Worm (Caenorhabditis elegans) whole organism, L2 larva: ENCODE measurements around the gene F53A9.3.
"Not testable (repeated sequence)": the region's sequence is repeated elsewhere in the genome, so short reads cannot be mapped to it uniquely, and the experiment has no call there.

Experiments
- C34F6.9 ChIP-seq: fragments of 150-350 bp; optimal IDR thresholded peaks from 2 replicates; lab custom pipeline; 2014; ENCODE audit warnings: missing biosample characterization, missing genetic modification characterization
- F13H6.1 ChIP-seq: sonication (generic microtip); optimal IDR thresholded peaks from 2 replicates; lab custom pipeline; 2016; ENCODE audit warnings: missing genetic modification characterization, missing compliant biosample characterization
- R02D3.7 ChIP-seq: fragments of 150-350 bp; optimal IDR thresholded peaks from 2 replicates; lab custom pipeline; 2014; ENCODE audit warnings: missing biosample characterization, missing genetic modification characterization
- Y55F3AM.14 ChIP-seq: fragments of 200-800 bp; sonication (Bioruptor generic); optimal IDR thresholded peaks from 2 replicates; lab custom pipeline; 2018; ENCODE audit warnings: mild to moderate bottlenecking, missing genetic modification characterization, missing compliant biosample characterization
- alr-1 ChIP-seq: fragments of 150-350 bp; optimal IDR thresholded peaks from 2 replicates; lab custom pipeline; 2014; ENCODE audit warnings: missing biosample characterization, missing genetic modification characterization
- ama-1 ChIP-seq: fragments of 150-350 bp; optimal IDR thresholded peaks from 2 replicates; lab custom pipeline; 2018; ENCODE audit warnings: inconsistent platforms
- ceh-16 ChIP-seq: fragments of 150-350 bp; optimal IDR thresholded peaks from 2 replicates; lab custom pipeline; 2014; ENCODE audit warnings: missing biosample characterization, missing genetic modification characterization
- crh-2 ChIP-seq: sonication (generic microtip); optimal IDR thresholded peaks from 2 replicates; lab custom pipeline; 2017; ENCODE audit warnings: missing biosample characterization, missing genetic modification characterization
- egl-27 ChIP-seq: sonication (generic microtip); optimal IDR thresholded peaks from 3 replicates; lab custom pipeline; 2017; ENCODE audit warnings: missing biosample characterization, missing genetic modification reagents, missing genetic modification characterization
- elt-3 ChIP-seq: sonication (generic microtip); optimal IDR thresholded peaks from 2 replicates; lab custom pipeline; 2017; ENCODE audit warnings: missing biosample characterization, missing genetic modification characterization
- fos-1 ChIP-seq: fragments of 150-350 bp; optimal IDR thresholded peaks from 2 replicates; lab custom pipeline; 2014; ENCODE audit warnings: missing biosample characterization, missing genetic modification characterization
- lin-13 ChIP-seq: fragments of 150-350 bp; optimal IDR thresholded peaks from 2 replicates; lab custom pipeline; 2014; ENCODE audit warnings: missing biosample characterization, missing genetic modification reagents, missing genetic modification characterization
- lsy-2 ChIP-seq, 2 experiments: fragments of 150-350 bp in 1 of 2; sonication (generic microtip) in 1 of 2; optimal IDR thresholded peaks; 2 replicates each; lab custom pipeline; 2014 to 2017; ENCODE audit warnings: missing biosample characterization in 2 of 2, missing genetic modification characterization in 2 of 2
- nhr-10 ChIP-seq: sonication (generic microtip); optimal IDR thresholded peaks from 2 replicates; lab custom pipeline; 2017; ENCODE audit warnings: missing biosample characterization, missing genetic modification characterization
- nhr-129 ChIP-seq: fragments of 150-350 bp; optimal IDR thresholded peaks from 2 replicates; lab custom pipeline; 2014; ENCODE audit warnings: missing biosample characterization, missing genetic modification characterization
- nhr-21 ChIP-seq: fragments of 150-350 bp; optimal IDR thresholded peaks from 2 replicates; lab custom pipeline; 2014; ENCODE audit warnings: missing biosample characterization, missing genetic modification characterization
- nhr-237 ChIP-seq: fragments of 150-350 bp; optimal IDR thresholded peaks from 2 replicates; lab custom pipeline; 2014; ENCODE audit warnings: missing biosample characterization, missing genetic modification characterization
- nhr-25 ChIP-seq: fragments of 150-350 bp; sonication (generic microtip); optimal IDR thresholded peaks from 3 replicates; lab custom pipeline; 2014; ENCODE audit warnings: missing biosample characterization, missing genetic modification characterization
- sem-4 ChIP-seq: fragments of 150-350 bp; optimal IDR thresholded peaks from 2 replicates; lab custom pipeline; 2014; ENCODE audit warnings: missing biosample characterization, missing genetic modification reagents, missing genetic modification characterization
- skn-1 ChIP-seq: sonication (generic microtip); optimal IDR thresholded peaks from 2 replicates; lab custom pipeline; 2017; ENCODE audit warnings: missing biosample characterization, missing genetic modification characterization
- sma-3 ChIP-seq: sonication (generic microtip); optimal IDR thresholded peaks from 2 replicates; lab custom pipeline; 2016; ENCODE audit warnings: missing genetic modification reagents, missing genetic modification characterization, missing compliant biosample characterization
- sma-9 ChIP-seq, 2 experiments: fragments of 150-350 bp in 1 of 2; sonication (generic microtip) in 1 of 2; optimal IDR thresholded peaks; 2 replicates each; lab custom pipeline; 2014 to 2016; ENCODE audit warnings: missing genetic modification characterization in 2 of 2, mild to moderate bottlenecking in 1 of 2, missing biosample characterization in 1 of 2, missing compliant biosample characterization in 1 of 2, missing genetic modification reagents in 1 of 2, moderate library complexity in 1 of 2
- snpc-4 ChIP-seq: fragments of 150-350 bp; optimal IDR thresholded peaks from 2 replicates; lab custom pipeline; 2014; ENCODE audit warnings: missing biosample characterization, missing genetic modification characterization
- unc-39 ChIP-seq: fragments of 150-350 bp; optimal IDR thresholded peaks from 2 replicates; lab custom pipeline; 2014; ENCODE audit warnings: missing biosample characterization, missing genetic modification characterization
- unc-55 ChIP-seq: fragments of 150-350 bp; sonication (generic microtip); optimal IDR thresholded peaks from 3 replicates; lab custom pipeline; 2014; ENCODE audit warnings: missing biosample characterization, missing genetic modification reagents, missing genetic modification characterization
- zag-1 ChIP-seq: fragments of 150-350 bp; optimal IDR thresholded peaks from 2 replicates; lab custom pipeline; 2014; ENCODE audit warnings: missing biosample characterization, missing genetic modification characterization
- ztf-1 ChIP-seq: fragments of 200-800 bp; sonication (Bioruptor generic); conservative IDR thresholded peaks from 2 replicates; pipeline ENCODE4 v1.3.6; 2022; ENCODE audit warnings: missing genetic modification characterization, missing compliant biosample characterization
- ztf-11 ChIP-seq: sonication (generic microtip); optimal IDR thresholded peaks from 2 replicates; lab custom pipeline; 2017; ENCODE audit warnings: missing biosample characterization, missing genetic modification characterization

The F53A9.3 gene

DNA sequence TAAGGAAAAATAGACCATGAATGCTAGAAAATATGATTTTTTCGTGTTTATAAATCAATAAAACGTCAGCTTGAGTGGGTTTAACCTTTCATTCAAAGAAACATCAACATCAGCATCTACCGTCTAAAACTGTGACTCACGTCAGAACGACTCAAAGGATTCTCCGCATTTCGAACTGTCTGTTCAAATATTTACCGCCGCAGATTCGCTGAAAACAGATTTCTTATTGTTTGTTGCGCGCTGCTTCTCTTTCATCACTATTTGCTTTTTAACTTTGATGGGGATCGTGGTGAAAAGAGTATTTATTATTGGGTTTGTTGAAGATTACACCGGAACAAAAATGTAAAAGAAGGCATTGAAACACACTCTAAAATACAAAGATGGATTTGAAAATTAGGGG is 13.1 kb downstream of the F53A9.3 start:
- TF ChIP-seq Y55F3AM.14, result no peak
- no peak for TF ChIP-seq R02D3.7 (tag; lab: Kevin White, UChicago)
- no peak for TF ChIP-seq nhr-10
- TF ChIP-seq ama-1, result no peak
- TF ChIP-seq lsy-2 (tag; optimal IDR thresholded peaks at IDR 0.05; lab: Kevin White, UChicago), result no peak
- peak; percentile 34 for TF ChIP-seq nhr-129 (tag; lab: Kevin White, UChicago)
- TF ChIP-seq F13H6.1 (tag; lab: Kevin White, UChicago), result peak; percentile 37
- TF ChIP-seq sma-9 (GFP tag; optimal IDR thresholded peaks at IDR 0.05; lab: Kevin White, UChicago), result peak; percentile 12
- TF ChIP-seq sma-9 (tag; optimal IDR thresholded peaks at IDR 0.05; lab: Kevin White, UChicago), result no peak

DNA sequence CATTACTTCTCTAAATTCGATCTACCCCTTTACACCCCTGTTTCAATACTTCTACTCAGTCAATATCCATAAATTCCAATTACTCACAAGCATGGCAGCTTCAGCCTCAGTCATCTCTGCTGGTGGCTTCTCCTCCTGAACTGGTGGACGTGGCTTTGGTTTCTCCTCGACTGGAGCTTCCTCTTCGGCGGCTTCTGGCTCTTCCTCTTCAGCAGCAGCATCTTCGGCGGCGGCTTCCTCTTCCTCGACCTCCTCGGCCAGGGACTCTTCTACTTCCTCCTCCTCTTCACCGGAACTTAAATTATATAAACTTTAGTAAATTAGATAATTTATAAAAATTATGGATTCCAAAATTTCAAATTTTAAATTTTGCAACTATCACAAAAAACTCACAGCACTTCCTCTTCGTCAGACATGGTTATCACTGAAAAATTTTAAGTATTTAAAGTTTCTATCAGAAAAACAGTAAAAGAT is 15.0 kb downstream of the F53A9.3 start, which contains the start of gene tnt-2:
Gene tnt-2, minus strand, starts transcription at position 424 of the 474 bp plus-strand sequence.
- no peak for TF ChIP-seq sma-3

DNA sequence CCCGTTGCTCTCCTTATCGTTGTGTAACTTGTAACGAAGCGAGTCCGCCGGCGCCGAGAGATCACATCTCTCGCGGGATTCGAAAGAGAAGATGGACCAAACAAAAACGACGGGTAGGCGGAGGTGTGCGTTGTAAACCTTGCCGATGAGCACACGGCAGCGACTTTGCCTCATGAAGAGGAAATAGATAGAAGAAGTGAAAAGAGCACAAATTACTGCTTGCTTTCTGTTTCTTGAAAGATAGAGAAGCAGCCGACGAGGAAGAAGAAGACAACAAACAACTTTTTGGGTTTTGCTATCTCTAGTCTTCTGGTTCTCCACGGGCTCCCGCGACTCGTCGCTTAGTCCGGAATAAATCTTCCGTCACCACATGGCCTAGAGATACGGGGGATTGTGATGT is 15.7 kb downstream of the F53A9.3 start:
- TF ChIP-seq unc-39 (tag; lab: Kevin White, UChicago) (no peak), nhr-129 (tag; lab: Kevin White, UChicago) (peak; percentile 59), zag-1 (tag; lab: Kevin White, UChicago) (no peak), lsy-2 (tag; optimal IDR thresholded peaks at IDR 0.05; lab: Kevin White, UChicago) (peak in 1 of 2 experiments; percentile 35), snpc-4 (peak; percentile 33), F13H6.1 (tag; lab: Kevin White, UChicago) (peak; percentile 83), lin-13 (GFP tag; lab: Kevin White, UChicago) (peak; percentile 6), sma-9 (GFP tag; optimal IDR thresholded peaks at IDR 0.05; lab: Kevin White, UChicago) (peak; percentile 46), sma-9 (tag; optimal IDR thresholded peaks at IDR 0.05; lab: Kevin White, UChicago) (no peak), sem-4 (tag; lab: Kevin White, UChicago) (peak; percentile 22), egl-27 (tag; lab: Kevin White, UChicago) (no peak), elt-3 (tag; lab: Kevin White, UChicago) (no peak)

DNA sequence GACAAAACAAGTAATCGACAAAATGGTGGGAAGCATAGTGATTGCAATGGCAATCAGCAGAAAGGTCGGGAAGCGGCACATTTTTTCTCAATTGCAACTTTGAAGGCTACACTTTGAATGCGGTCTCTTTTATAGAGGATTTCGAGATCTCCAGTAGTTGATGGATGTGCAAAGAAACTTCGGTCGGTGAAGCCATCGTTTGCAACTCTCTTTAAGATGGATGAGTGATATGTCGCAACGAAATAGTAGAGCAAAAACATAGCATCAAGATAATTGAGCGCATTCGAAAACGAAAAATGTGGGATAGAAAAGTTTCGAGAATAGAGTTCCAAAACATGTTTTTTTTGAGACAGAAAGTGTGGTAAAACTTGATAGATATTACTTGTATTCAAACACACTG is 19.2 kb downstream of the F53A9.3 start, which contains the start of gene EGAP4.1:
Gene EGAP4.1, minus strand, starts transcription at position 101 of the 400 bp plus-strand sequence.
- TF ChIP-seq fos-1 (tag; lab: Kevin White, UChicago) (no peak), nhr-25 (tag; lab: Kevin White, UChicago) (no peak), ztf-1 (GFP tag; lab: Robert Waterston, UW) (no peak), nhr-237 (tag; lab: Kevin White, UChicago) (no peak), sem-4 (tag; lab: Kevin White, UChicago) (no peak)
- TF ChIP-seq, all 48 proteins: peak for 0

DNA sequence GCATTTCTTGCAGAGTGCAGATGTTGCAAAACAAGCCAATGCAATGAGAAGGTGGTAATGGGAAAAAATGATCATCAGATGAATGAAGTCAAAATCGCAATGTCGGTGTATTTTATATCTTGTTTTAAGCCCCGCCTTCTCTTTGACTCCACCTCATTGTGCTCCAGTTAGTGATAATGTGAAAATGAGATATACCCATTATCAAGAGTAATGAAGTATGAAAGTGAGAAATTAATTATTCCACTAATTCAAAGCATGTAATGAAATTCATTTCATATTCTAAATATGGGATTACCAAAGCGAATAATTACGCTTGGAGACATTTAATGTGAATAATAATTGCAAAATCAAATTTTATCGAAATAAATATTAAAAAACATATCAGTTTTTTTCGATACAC is 23.7 kb downstream of the F53A9.3 start, which contains the start of gene M02D8.6:
Gene M02D8.6, minus strand, starts transcription at position 101 of the 400 bp plus-strand sequence.
- not testable (repeated sequence) for TF ChIP-seq alr-1 (tag; lab: Kevin White, UChicago); skn-1 (tag; lab: Kevin White, UChicago); unc-55 (GFP tag; lab: Kevin White, UChicago)
- TF ChIP-seq, all 48 proteins: peak for 0; not testable (repeated sequence) for 48

DNA sequence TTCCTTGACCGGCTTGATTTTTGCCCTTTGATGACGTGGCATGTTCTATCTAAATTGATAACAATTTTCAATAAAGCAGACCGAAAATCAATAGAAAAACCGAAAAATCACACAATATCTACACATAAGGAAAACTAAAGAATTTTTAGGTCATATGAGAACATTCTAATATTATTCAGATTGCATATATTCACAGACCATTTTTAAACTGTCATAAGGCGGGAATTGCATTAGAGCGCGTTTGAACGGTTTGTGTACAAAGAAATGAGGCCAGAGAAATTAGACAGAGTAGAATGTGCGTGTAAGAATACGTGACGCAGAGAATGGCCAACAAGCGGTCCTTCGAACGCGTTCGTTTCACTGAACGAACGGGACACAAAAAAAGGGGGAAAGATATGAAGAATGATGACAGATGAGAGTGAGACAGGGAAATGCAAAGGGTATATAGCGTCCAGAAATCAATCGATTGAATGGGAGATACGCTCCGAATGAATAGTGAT is 28.9 kb downstream of the F53A9.3 start, which contains the start of gene M02D8.3:
Gene M02D8.3, minus strand, starts transcription at position 51 of the 500 bp plus-strand sequence.
- TF ChIP-seq crh-2 (peak; percentile 58), sma-9 (GFP tag; optimal IDR thresholded peaks at IDR 0.05; lab: Kevin White, UChicago) (peak; percentile 5), sma-9 (tag; optimal IDR thresholded peaks at IDR 0.05; lab: Kevin White, UChicago) (no peak), ceh-16 (tag; lab: Kevin White, UChicago) (no peak), ztf-11 (tag; lab: Kevin White, UChicago) (no peak), fos-1 (tag; lab: Kevin White, UChicago) (peak; percentile 55), skn-1 (tag; lab: Kevin White, UChicago) (no peak), sem-4 (tag; lab: Kevin White, UChicago) (peak; percentile 17), R02D3.7 (tag; lab: Kevin White, UChicago) (no peak), C34F6.9 (tag; lab: Kevin White, UChicago) (peak; percentile 55), egl-27 (tag; lab: Kevin White, UChicago) (no peak), nhr-21 (tag; lab: Kevin White, UChicago) (peak; percentile 36), nhr-129 (tag; lab: Kevin White, UChicago) (peak; percentile 47), lin-13 (GFP tag; lab: Kevin White, UChicago) (no peak), lsy-2 (tag; optimal IDR thresholded peaks at IDR 0.05; lab: Kevin White, UChicago) (peak in 1 of 2 experiments; percentile 61)
